Worm (Caenorhabditis elegans) whole organism, L3 larva: ENCODE results near the gene npl-10.

Experiments used
- R02D3.7 ChIP-seq: fragments of 150-350 bp; optimal IDR thresholded peaks from 2 replicates; lab custom pipeline; 2014; ENCODE audit warnings: missing biosample characterization, missing genetic modification characterization
- ama-1 ChIP-seq: fragments of 150-350 bp; optimal IDR thresholded peaks from 2 replicates; lab custom pipeline; 2018
- ceh-16 ChIP-seq: sonication (generic microtip); optimal IDR thresholded peaks from 2 replicates; lab custom pipeline; 2017; ENCODE audit warnings: missing biosample characterization, missing genetic modification characterization
- ceh-28 ChIP-seq: fragments of 150-350 bp; optimal IDR thresholded peaks from 2 replicates; lab custom pipeline; 2014; ENCODE audit warnings: missing biosample characterization, missing genetic modification reagents, missing genetic modification characterization
- ceh-82 ChIP-seq: fragments of 150-350 bp; optimal IDR thresholded peaks from 2 replicates; lab custom pipeline; 2014; ENCODE audit warnings: missing biosample characterization, missing genetic modification characterization
- ceh-9 ChIP-seq: sonication (generic microtip); optimal IDR thresholded peaks from 2 replicates; lab custom pipeline; 2018; ENCODE audit warnings: missing biosample characterization, missing genetic modification characterization
- daf-12 ChIP-seq: fragments of 150-350 bp; optimal IDR thresholded peaks from 2 replicates; lab custom pipeline; 2014; ENCODE audit warnings: missing biosample characterization, missing genetic modification reagents, missing genetic modification characterization
- egl-27 ChIP-seq: sonication (generic microtip); optimal IDR thresholded peaks from 4 replicates; lab custom pipeline; 2017; ENCODE audit warnings: missing biosample characterization, missing genetic modification reagents, missing genetic modification characterization
- egl-5 ChIP-seq: fragments of 150-350 bp; optimal IDR thresholded peaks from 2 replicates; lab custom pipeline; 2017; ENCODE audit warnings: missing biosample characterization, missing genetic modification reagents, missing genetic modification characterization, inconsistent platforms
- elt-1 ChIP-seq: fragments of 150-350 bp; optimal IDR thresholded peaks from 2 replicates; lab custom pipeline; 2014; ENCODE audit warnings: missing biosample characterization, missing genetic modification characterization
- elt-2 ChIP-seq: sonication (generic microtip); optimal IDR thresholded peaks from 2 replicates; lab custom pipeline; 2016; ENCODE audit warnings: missing genetic modification reagents, mild to moderate bottlenecking, missing genetic modification characterization, missing compliant biosample characterization
- elt-3 ChIP-seq, 3 experiments: fragments of 150-350 bp in 1 of 3; sonication (generic microtip) in 2 of 3; optimal IDR thresholded peaks; 2 replicates in 2 of 3; 4 replicates in 1 of 3; lab custom pipeline; 2014 to 2017; ENCODE audit warnings: missing biosample characterization in 3 of 3, missing genetic modification characterization in 3 of 3
- eor-1 ChIP-seq, 2 experiments: fragments of 150-350 bp; optimal IDR thresholded peaks; 2 replicates each; lab custom pipeline; 2014 to 2018; ENCODE audit warnings: missing biosample characterization in 2 of 2, missing genetic modification characterization in 2 of 2
- fkh-10 ChIP-seq: sonication (generic microtip); optimal IDR thresholded peaks from 2 replicates; lab custom pipeline; 2017; ENCODE audit warnings: missing biosample characterization, missing genetic modification reagents, missing genetic modification characterization
- fos-1 ChIP-seq: fragments of 150-350 bp; optimal IDR thresholded peaks from 2 replicates; lab custom pipeline; 2014; ENCODE audit warnings: missing biosample characterization, missing genetic modification characterization
- hmg-11 ChIP-seq: sonication (generic microtip); optimal IDR thresholded peaks from 2 replicates; lab custom pipeline; 2016; ENCODE audit warnings: missing genetic modification characterization, missing compliant biosample characterization
- jun-1 ChIP-seq: fragments of 150-350 bp; optimal IDR thresholded peaks from 2 replicates; lab custom pipeline; 2014; ENCODE audit warnings: missing biosample characterization, missing genetic modification reagents, missing genetic modification characterization
- lin-15B ChIP-seq: fragments of 150-350 bp; optimal IDR thresholded peaks from 2 replicates; lab custom pipeline; 2014; ENCODE audit warnings: missing biosample characterization, missing genetic modification characterization
- lin-39 ChIP-seq: fragments of 150-350 bp; optimal IDR thresholded peaks from 2 replicates; lab custom pipeline; 2018; ENCODE audit warnings: missing biosample characterization, missing genetic modification reagents, missing genetic modification characterization
- lsy-12 ChIP-seq: sonication (generic microtip); optimal IDR thresholded peaks from 2 replicates; lab custom pipeline; 2016; ENCODE audit warnings: mild to moderate bottlenecking, missing genetic modification characterization, missing compliant biosample characterization
- mdl-1 ChIP-seq: fragments of 150-350 bp; optimal IDR thresholded peaks from 2 replicates; lab custom pipeline; 2014; ENCODE audit warnings: missing biosample characterization, missing genetic modification characterization
- mml-1 ChIP-seq: fragments of 150-350 bp; sonication (generic microtip); optimal IDR thresholded peaks from 3 replicates; lab custom pipeline; 2014; ENCODE audit warnings: missing biosample characterization, missing genetic modification characterization
- nfya-1 ChIP-seq: sonication (generic microtip); optimal IDR thresholded peaks from 2 replicates; lab custom pipeline; 2017; ENCODE audit warnings: missing genetic modification characterization, mild to moderate bottlenecking, missing compliant biosample characterization, antibody characterized with exemption, moderate library complexity; ENCODE audit not compliant: insufficient read depth
- nhr-12 ChIP-seq: fragments of 150-350 bp; optimal IDR thresholded peaks from 2 replicates; lab custom pipeline; 2014; ENCODE audit warnings: missing biosample characterization, missing genetic modification characterization
- nhr-23 ChIP-seq: fragments of 150-350 bp; optimal IDR thresholded peaks from 2 replicates; lab custom pipeline; 2014; ENCODE audit warnings: missing biosample characterization, missing genetic modification reagents, missing genetic modification characterization
- nhr-237 ChIP-seq: fragments of 150-350 bp; optimal IDR thresholded peaks from 2 replicates; lab custom pipeline; 2014; ENCODE audit warnings: missing biosample characterization, missing genetic modification characterization
- nhr-25 ChIP-seq: sonication (generic microtip); optimal IDR thresholded peaks from 2 replicates; lab custom pipeline; 2017; ENCODE audit warnings: missing biosample characterization, missing genetic modification characterization
- nhr-28 ChIP-seq: fragments of 150-350 bp; optimal IDR thresholded peaks from 2 replicates; lab custom pipeline; 2014; ENCODE audit warnings: missing biosample characterization, missing genetic modification characterization
- nhr-43 ChIP-seq: sonication (generic microtip); optimal IDR thresholded peaks from 2 replicates; lab custom pipeline; 2016; ENCODE audit warnings: mild to moderate bottlenecking, missing genetic modification characterization, missing compliant biosample characterization; ENCODE audit not compliant: poor library complexity, severe bottlenecking
- nhr-67 ChIP-seq: fragments of 150-350 bp; optimal IDR thresholded peaks from 2 replicates; lab custom pipeline; 2014; ENCODE audit warnings: missing biosample characterization, missing genetic modification characterization
- nhr-76 ChIP-seq: fragments of 150-350 bp; sonication (generic microtip); optimal IDR thresholded peaks from 5 replicates; lab custom pipeline; 2014; ENCODE audit warnings: missing biosample characterization, missing genetic modification characterization
- nhr-77 ChIP-seq: fragments of 150-350 bp; optimal IDR thresholded peaks from 2 replicates; lab custom pipeline; 2014; ENCODE audit warnings: missing biosample characterization, missing genetic modification characterization
- pqm-1 ChIP-seq: fragments of 150-350 bp; optimal IDR thresholded peaks from 2 replicates; lab custom pipeline; 2017; ENCODE audit warnings: missing biosample characterization, missing genetic modification characterization, inconsistent platforms
- sea-2 ChIP-seq: fragments of 150-350 bp; sonication (generic microtip); optimal IDR thresholded peaks from 4 replicates; lab custom pipeline; 2014; ENCODE audit warnings: missing biosample characterization, missing genetic modification reagents, missing genetic modification characterization
- skn-1 ChIP-seq: fragments of 150-350 bp; optimal IDR thresholded peaks from 2 replicates; lab custom pipeline; 2014; ENCODE audit warnings: missing biosample characterization, missing genetic modification characterization
- tbx-2 ChIP-seq: sonication (generic microtip); optimal IDR thresholded peaks from 2 replicates; lab custom pipeline; 2016; ENCODE audit warnings: mild to moderate bottlenecking, missing genetic modification characterization, missing compliant biosample characterization
- unc-39 ChIP-seq: sonication (generic microtip); optimal IDR thresholded peaks from 4 replicates; lab custom pipeline; 2017; ENCODE audit warnings: missing biosample characterization, missing genetic modification characterization
- unc-62 ChIP-seq: fragments of 150-350 bp; sonication (generic microtip); optimal IDR thresholded peaks from 4 replicates; lab custom pipeline; 2014; ENCODE audit warnings: missing biosample characterization, missing genetic modification reagents, missing genetic modification characterization
- zag-1 ChIP-seq: fragments of 150-350 bp; optimal IDR thresholded peaks from 2 replicates; lab custom pipeline; 2014; ENCODE audit warnings: missing biosample characterization, missing genetic modification characterization
- ztf-4 ChIP-seq: fragments of 150-350 bp; optimal IDR thresholded peaks from 2 replicates; lab custom pipeline; 2014; ENCODE audit warnings: missing biosample characterization, missing genetic modification characterization

The npl-10 gene

DNA sequence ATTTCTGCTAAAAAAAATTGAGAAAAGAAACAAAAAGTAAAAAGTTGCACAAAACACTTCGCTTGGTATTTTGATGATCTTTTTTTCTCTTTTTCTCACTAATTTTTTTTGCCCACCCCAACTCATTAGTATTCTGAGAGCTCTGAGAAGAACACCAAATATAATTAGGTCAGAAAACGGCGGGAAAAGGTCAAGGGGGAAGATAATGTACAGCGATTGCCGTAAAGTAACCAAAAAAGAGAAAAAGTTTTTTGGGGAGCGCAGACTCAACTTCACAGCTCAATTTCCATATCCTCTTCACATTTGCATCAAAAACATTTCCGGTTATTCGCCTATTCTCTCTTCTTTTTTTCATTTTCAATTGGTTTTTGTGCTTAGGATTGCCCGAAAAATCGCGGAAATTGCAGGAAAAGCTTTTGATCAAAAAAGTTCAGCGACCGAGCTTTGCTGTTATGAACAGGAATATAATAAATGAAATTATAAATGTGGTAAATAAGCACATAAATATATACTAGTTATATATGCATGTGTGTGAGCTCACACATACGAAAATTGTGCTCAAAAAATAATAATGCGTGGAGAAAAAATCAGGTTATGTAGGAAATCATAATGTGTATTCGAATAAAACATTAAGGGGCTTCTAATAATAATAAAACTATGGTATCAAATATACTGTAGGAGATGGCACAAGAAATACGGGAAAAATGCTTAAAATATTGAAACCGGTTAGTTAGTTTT lies 33.0 kb downstream of the npl-10 start:
- TF ChIP-seq nhr-76 (tag; lab: Kevin White, UChicago) (no peak), ceh-9 (tag; lab: Kevin White, UChicago) (no peak), fos-1 (no peak), nhr-237 (tag; lab: Kevin White, UChicago) (no peak), nhr-67 (tag; lab: Kevin White, UChicago) (no peak), nhr-43 (tag; lab: Kevin White, UChicago) (peak; percentile 12), daf-12 (tag; lab: Kevin White, UChicago) (no peak), ztf-4 (tag; lab: Kevin White, UChicago) (peak; percentile 70), ceh-28 (tag; lab: Kevin White, UChicago) (no peak), ama-1 (lab: Kevin White, UChicago) (peak; percentile 83), nfya-1 (peak; percentile 13), mdl-1 (tag; lab: Kevin White, UChicago) (no peak), nhr-77 (tag; lab: Kevin White, UChicago) (no peak), pqm-1 (tag; lab: Kevin White, UChicago) (no peak), elt-1 (tag; lab: Kevin White, UChicago) (no peak), egl-27 (tag; lab: Kevin White, UChicago) (no peak), skn-1 (no peak), fkh-10 (GFP tag; lab: Kevin White, UChicago) (no peak), lsy-12 (tag; lab: Kevin White, UChicago) (peak; percentile 40), mml-1 (tag; lab: Kevin White, UChicago) (no peak), nhr-28 (tag; lab: Kevin White, UChicago) (no peak), ceh-82 (tag; lab: Kevin White, UChicago) (no peak), hmg-11 (tag; lab: Kevin White, UChicago) (no peak), tbx-2 (tag; lab: Kevin White, UChicago) (no peak), R02D3.7 (tag; lab: Kevin White, UChicago) (no peak), elt-3 (tag; optimal IDR thresholded peaks at IDR 0.05; lab: Kevin White, UChicago) (no peak), egl-5 (tag; lab: Kevin White, UChicago) (no peak), nhr-12 (tag; lab: Kevin White, UChicago) (no peak), elt-2 (peak; percentile 11), nhr-25 (tag; lab: Kevin White, UChicago) (no peak), sea-2 (GFP tag; lab: Kevin White, UChicago) (no peak), lin-39 (no peak), eor-1 (tag; optimal IDR thresholded peaks at IDR 0.05; lab: Kevin White, UChicago) (no peak), nhr-23 (tag; lab: Kevin White, UChicago) (no peak), lin-15B (tag; lab: Kevin White, UChicago) (no peak)

DNA sequence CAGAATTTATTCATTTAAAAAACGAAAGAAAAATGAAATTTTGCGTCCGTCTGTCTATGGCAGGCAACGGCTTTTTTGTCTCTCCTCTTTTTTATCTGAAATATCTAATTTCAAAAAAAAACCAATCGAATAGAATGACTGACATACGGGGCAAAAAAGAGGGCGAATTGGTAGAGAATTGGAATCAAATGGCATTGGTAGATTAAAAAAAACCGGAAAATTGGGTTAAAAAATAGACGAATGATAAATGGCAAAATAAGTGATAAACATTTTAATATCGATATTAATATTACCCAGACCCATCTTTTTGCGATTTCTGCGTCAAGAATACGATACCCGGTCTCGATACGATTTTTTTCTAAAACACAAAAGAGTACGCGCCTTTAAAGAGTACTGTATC lies 34.2 kb downstream of the npl-10 start, which contains the start of gene tir-1:
TSS of gene tir-1 (minus strand) at position 101 of the 400 bp plus-strand sequence.
- TF ChIP-seq jun-1 (tag; lab: Kevin White, UChicago): no peak
- TF ChIP-seq lin-39: no peak
- no peak for TF ChIP-seq lsy-12 (tag; lab: Kevin White, UChicago)
- TF ChIP-seq nhr-77 (tag; lab: Kevin White, UChicago): no peak
- no peak for TF ChIP-seq egl-5 (tag; lab: Kevin White, UChicago)
- TF ChIP-seq fos-1: no peak
- no peak for TF ChIP-seq unc-39
- no peak for TF ChIP-seq skn-1
- no peak for TF ChIP-seq elt-2
- TF ChIP-seq elt-1 (tag; lab: Kevin White, UChicago): no peak
- no peak for TF ChIP-seq daf-12 (tag; lab: Kevin White, UChicago)
- no peak for TF ChIP-seq ceh-16
- no peak for TF ChIP-seq unc-62 (GFP tag; lab: Kevin White, UChicago)
- TF ChIP-seq egl-27 (tag; lab: Kevin White, UChicago): no peak
- no peak for TF ChIP-seq nhr-12 (tag; lab: Kevin White, UChicago)
- TF ChIP-seq fkh-10 (GFP tag; lab: Kevin White, UChicago): no peak
- no peak for TF ChIP-seq nhr-237 (tag; lab: Kevin White, UChicago)
- no peak for TF ChIP-seq zag-1 (tag; lab: Kevin White, UChicago)
- no peak for TF ChIP-seq tbx-2 (tag; lab: Kevin White, UChicago)
